Fruit fly (Drosophila melanogaster): ENCODE results near the gene IFT52.

IFT52 gene

dm6 chr2L:6531985-6532699 lies 25.2 kb downstream of the IFT52 start:
- no peak for TF ChIP-seq psq (optimal IDR thresholded peaks at IDR 0.05)
- TF ChIP-seq h (optimal IDR thresholded peaks at IDR 0.05): no peak
- TF ChIP-seq Myc (optimal IDR thresholded peaks at IDR 0.05): no peak
- TF ChIP-seq Sin3A (optimal IDR thresholded peaks at IDR 0.05): no peak
- no peak for TF ChIP-seq ttk (optimal IDR thresholded peaks at IDR 0.05)
- no peak for TF ChIP-seq insv (optimal IDR thresholded peaks at IDR 0.05)

- TF ChIP-seq insv (optimal IDR thresholded peaks at IDR 0.05) (no peak), h (optimal IDR thresholded peaks at IDR 0.05) (no peak), Sin3A (optimal IDR thresholded peaks at IDR 0.05) (no peak), psq (optimal IDR thresholded peaks at IDR 0.05) (no peak), ttk (optimal IDR thresholded peaks at IDR 0.05) (no peak), Myc (optimal IDR thresholded peaks at IDR 0.05) (no peak)
These were observed 26.3 kb downstream of the IFT52 start for dm6 chr2L:6530952-6531512.

dm6 chr2L:6526996-6527395 lies 30.3 kb downstream of the IFT52 start:
- TF ChIP-seq insv (optimal IDR thresholded peaks at IDR 0.05): no peak
- TF ChIP-seq h (optimal IDR thresholded peaks at IDR 0.05): no peak
- TF ChIP-seq ttk (optimal IDR thresholded peaks at IDR 0.05): no peak
- TF ChIP-seq psq (optimal IDR thresholded peaks at IDR 0.05): no peak
- TF ChIP-seq Sin3A (optimal IDR thresholded peaks at IDR 0.05): no peak
- no peak for TF ChIP-seq Myc (optimal IDR thresholded peaks at IDR 0.05)

dm6 chr2L:6513948-6514347 lies 43.4 kb downstream of the IFT52 start:
- TF ChIP-seq h (optimal IDR thresholded peaks at IDR 0.05): no peak
- TF ChIP-seq Myc (optimal IDR thresholded peaks at IDR 0.05): no peak
- no peak for TF ChIP-seq Sin3A (optimal IDR thresholded peaks at IDR 0.05)
- TF ChIP-seq psq (optimal IDR thresholded peaks at IDR 0.05): no peak
- no peak for TF ChIP-seq insv (optimal IDR thresholded peaks at IDR 0.05)
- TF ChIP-seq ttk (optimal IDR thresholded peaks at IDR 0.05): no peak

dm6 chr2L:6508666-6509065 lies 48.6 kb downstream of the IFT52 start:
- no peak for TF ChIP-seq Sin3A (optimal IDR thresholded peaks at IDR 0.05)
- no peak for TF ChIP-seq ttk (optimal IDR thresholded peaks at IDR 0.05)
- no peak for TF ChIP-seq psq (optimal IDR thresholded peaks at IDR 0.05)
- TF ChIP-seq Myc (optimal IDR thresholded peaks at IDR 0.05): no peak
- no peak for TF ChIP-seq insv (optimal IDR thresholded peaks at IDR 0.05)
- no peak for TF ChIP-seq h (optimal IDR thresholded peaks at IDR 0.05)
